Fruit fly (Drosophila melanogaster) whole organism, wandering third instar larva: ENCODE measurements around the gene IKKepsilon.
A peak's percentile ranks its signal among the peaks of the same experiment; 100 is the strongest.

Source experiments
- Abd-B ChIP-seq: fragments of >200 bp; optimal IDR thresholded peaks from 2 replicates; lab custom pipeline; 2017; ENCODE audit warnings: missing biosample characterization, missing genetic modification characterization
- CG32264 ChIP-seq: fragments of 200-800 bp; sonication (Bioruptor generic); optimal IDR thresholded peaks from 2 replicates; lab custom pipeline; 2016; ENCODE audit warnings: missing biosample characterization, missing genetic modification characterization
- CG9705 ChIP-seq: fragments of 200-800 bp; sonication (Bioruptor generic); optimal IDR thresholded peaks from 2 replicates; lab custom pipeline; 2018; ENCODE audit warnings: missing biosample characterization, mild to moderate bottlenecking, missing genetic modification characterization
- CrebA ChIP-seq: fragments of 200-800 bp; sonication (Bioruptor generic); optimal IDR thresholded peaks from 2 replicates; lab custom pipeline; 2016; ENCODE audit warnings: missing biosample characterization, mild to moderate bottlenecking, missing genetic modification characterization, borderline replicate concordance
- Dfd ChIP-seq: fragments of >200 bp; optimal IDR thresholded peaks from 2 replicates; lab custom pipeline; 2017; ENCODE audit warnings: missing biosample characterization, missing genetic modification characterization
- Dif ChIP-seq: fragments of 200-275, 200-300 bp; sonication (Bioruptor generic); optimal IDR thresholded peaks from 2 replicates; lab custom pipeline; 2018; ENCODE audit warnings: missing biosample characterization, missing genetic modification characterization; ENCODE audit not compliant: partially characterized antibody
- GATAd ChIP-seq: sonication (Bioruptor generic); optimal IDR thresholded peaks from 2 replicates; lab custom pipeline; 2016; ENCODE audit warnings: missing biosample characterization, missing genetic modification characterization
- HLH106 ChIP-seq: fragments of 200-800 bp; optimal IDR thresholded peaks from 3 replicates; lab custom pipeline; 2019; ENCODE audit warnings: missing biosample characterization, mild to moderate bottlenecking, missing genetic modification characterization, moderate library complexity
- Hnf4 ChIP-seq: fragments of 200-800 bp; sonication (Bioruptor generic); optimal IDR thresholded peaks from 2 replicates; lab custom pipeline; 2016; ENCODE audit warnings: missing biosample characterization, mild to moderate bottlenecking, missing genetic modification characterization
- Hr78 ChIP-seq: fragments of >200 bp; optimal IDR thresholded peaks from 2 replicates; lab custom pipeline; 2017; ENCODE audit warnings: missing biosample characterization, missing genetic modification characterization
- Hr83 ChIP-seq: fragments of 200-300 bp; sonication (Bioruptor generic); optimal IDR thresholded peaks from 2 replicates; lab custom pipeline; 2016; ENCODE audit warnings: missing biosample characterization, mild to moderate bottlenecking, missing genetic modification characterization, moderate library complexity; ENCODE audit not compliant: poor library complexity, severe bottlenecking
- Jra ChIP-seq: sonication (Bioruptor generic); optimal IDR thresholded peaks from 2 replicates; lab custom pipeline; 2016; ENCODE audit warnings: missing biosample characterization, missing genetic modification characterization
- Mio ChIP-seq: sonication (Bioruptor generic); optimal IDR thresholded peaks from 2 replicates; lab custom pipeline; 2016; ENCODE audit warnings: missing biosample characterization, missing genetic modification characterization
- Myc ChIP-seq: fragments of >200 bp; optimal IDR thresholded peaks from 2 replicates; lab custom pipeline; 2017
- N ChIP-seq: fragments of >200 bp; optimal IDR thresholded peaks from 2 replicates; lab custom pipeline; 2018; ENCODE audit warnings: missing biosample characterization, missing external identifiers, missing genetic modification characterization
- OdsH ChIP-seq: fragments of 200-800 bp; sonication (Bioruptor generic); optimal IDR thresholded peaks from 2 replicates; lab custom pipeline; 2016; ENCODE audit warnings: missing biosample characterization, mild to moderate bottlenecking, missing genetic modification characterization
- Rel ChIP-seq, 2 experiments: fragments of 200-800 bp; sonication (Bioruptor generic) in 1 of 2; optimal IDR thresholded peaks; 2 replicates in 1 of 2; 3 replicates in 1 of 2; lab custom pipeline; 2016 to 2019; ENCODE audit warnings: mild to moderate bottlenecking in 2 of 2, missing biosample characterization in 2 of 2, missing genetic modification characterization in 2 of 2, moderate library complexity in 1 of 2
- Sp1 ChIP-seq: fragments of 200-800 bp; sonication (Bioruptor generic); optimal IDR thresholded peaks from 3 replicates; lab custom pipeline; 2019; ENCODE audit warnings: missing biosample characterization, mild to moderate bottlenecking, missing genetic modification characterization, moderate library complexity
- Vsx2 ChIP-seq: fragments of 200-300, 225-300 bp; sonication (Bioruptor generic); optimal IDR thresholded peaks from 2 replicates; lab custom pipeline; 2018; ENCODE audit warnings: missing biosample characterization, missing genetic modification characterization; ENCODE audit not compliant: partially characterized antibody
- br ChIP-seq: fragments of 200-800 bp; sonication (Bioruptor generic); optimal IDR thresholded peaks from 2 replicates; lab custom pipeline; 2016; ENCODE audit warnings: missing biosample characterization, missing genetic modification characterization
- brk ChIP-seq: fragments of 200-800 bp; sonication (Bioruptor generic); optimal IDR thresholded peaks from 2 replicates; lab custom pipeline; 2016; ENCODE audit warnings: missing biosample characterization, mild to moderate bottlenecking, missing genetic modification characterization
- dl ChIP-seq, 2 experiments: fragments of 175-275, 200-275 bp in 1 of 2; fragments of 200-275 bp in 1 of 2; sonication (Bioruptor generic); optimal IDR thresholded peaks; lab custom pipeline; 2018; ENCODE audit warnings: mild to moderate bottlenecking in 2 of 2, missing biosample characterization in 2 of 2, missing genetic modification characterization in 2 of 2, moderate library complexity in 2 of 2; ENCODE audit not compliant: partially characterized antibody in 2 of 2, insufficient read depth in 1 of 2
- dmrt93B ChIP-seq: fragments of 200-800 bp; sonication (Bioruptor generic); optimal IDR thresholded peaks from 2 replicates; lab custom pipeline; 2018; ENCODE audit warnings: missing biosample characterization, mild to moderate bottlenecking, missing genetic modification characterization
- dsf ChIP-seq: sonication (Bioruptor generic); optimal IDR thresholded peaks from 2 replicates; lab custom pipeline; 2016; ENCODE audit warnings: missing biosample characterization, missing genetic modification characterization, borderline replicate concordance
- ey ChIP-seq: fragments of 200-800 bp; sonication (Bioruptor generic); optimal IDR thresholded peaks from 2 replicates; lab custom pipeline; 2016; ENCODE audit warnings: missing biosample characterization, missing genetic modification characterization
- foxo ChIP-seq, 2 experiments: fragments of 200-800 bp; sonication (Bioruptor generic); optimal IDR thresholded peaks; 2 replicates in 1 of 2; 3 replicates in 1 of 2; lab custom pipeline; 2016 to 2017; ENCODE audit warnings: missing biosample characterization in 2 of 2, missing genetic modification characterization in 2 of 2
- fru ChIP-seq: fragments of 200-800 bp; sonication (Bioruptor generic); optimal IDR thresholded peaks from 3 replicates; lab custom pipeline; 2016; ENCODE audit warnings: missing biosample characterization, mild to moderate bottlenecking, missing genetic modification characterization
- h ChIP-seq: fragments of 200-800 bp; sonication (Bioruptor generic); optimal IDR thresholded peaks from 3 replicates; lab custom pipeline; 2016; ENCODE audit warnings: missing biosample characterization, mild to moderate bottlenecking, missing genetic modification characterization
- jim ChIP-seq: fragments of 175-275, 200-325 bp; sonication (Bioruptor generic); optimal IDR thresholded peaks from 2 replicates; lab custom pipeline; 2016; ENCODE audit warnings: missing biosample characterization, mild to moderate bottlenecking, missing genetic modification characterization
- lola ChIP-seq: fragments of >200 bp; optimal IDR thresholded peaks from 2 replicates; lab custom pipeline; 2017; ENCODE audit warnings: missing biosample characterization, missing genetic modification characterization
- pan ChIP-seq: fragments of >200 bp; optimal IDR thresholded peaks from 2 replicates; lab custom pipeline; 2017
- psq ChIP-seq: fragments of 200-800 bp; sonication (Bioruptor generic); optimal IDR thresholded peaks from 3 replicates; lab custom pipeline; 2017; ENCODE audit warnings: missing biosample characterization, mild to moderate bottlenecking, missing genetic modification characterization, moderate library complexity
- rgr ChIP-seq: fragments of 200-800 bp; sonication (Bioruptor generic); optimal IDR thresholded peaks from 3 replicates; lab custom pipeline; 2016; ENCODE audit warnings: missing biosample characterization, mild to moderate bottlenecking, missing genetic modification characterization
- sage ChIP-seq: fragments of 200-800 bp; sonication (Bioruptor generic); optimal IDR thresholded peaks from 2 replicates; lab custom pipeline; 2016; ENCODE audit warnings: missing biosample characterization, mild to moderate bottlenecking, missing genetic modification characterization
- sv ChIP-seq: fragments of 200-800 bp; sonication (Bioruptor generic); optimal IDR thresholded peaks from 3 replicates; lab custom pipeline; 2016; ENCODE audit warnings: missing biosample characterization, missing genetic modification characterization
- tai ChIP-seq: sonication (Bioruptor generic); optimal IDR thresholded peaks from 2 replicates; lab custom pipeline; 2016; ENCODE audit warnings: missing biosample characterization, missing genetic modification characterization
- usp ChIP-seq: fragments of >200 bp; optimal IDR thresholded peaks from 2 replicates; lab custom pipeline; 2017; ENCODE audit warnings: missing biosample characterization, missing genetic modification characterization
- woc ChIP-seq: sonication (Bioruptor generic); optimal IDR thresholded peaks from 2 replicates; lab custom pipeline; 2016; ENCODE audit warnings: missing biosample characterization, mild to moderate bottlenecking, missing genetic modification characterization

The IKKepsilon gene

DNA sequence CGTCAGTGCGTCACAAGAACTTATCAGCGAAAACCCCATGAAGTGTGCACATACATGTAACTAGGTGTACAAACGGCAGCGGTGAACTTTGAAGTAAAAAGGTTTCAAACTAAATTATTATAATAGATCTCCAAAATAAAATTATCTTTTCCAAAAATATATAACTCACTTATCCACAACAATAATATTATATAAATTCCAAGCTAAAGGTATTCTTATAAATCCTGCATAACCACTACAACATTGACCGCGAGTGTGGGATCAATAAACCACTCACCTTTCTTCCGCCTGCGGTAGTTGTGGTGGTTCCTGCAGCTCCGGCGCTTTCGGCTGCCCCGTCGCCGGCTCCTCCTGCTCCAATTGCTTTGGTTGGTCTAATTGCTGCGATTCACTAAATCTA lies 1.1 kb upstream of the IKKepsilon start:
- no peak for TF ChIP-seq GATAd (GFP tag; lab: Kevin White, UChicago)

DNA sequence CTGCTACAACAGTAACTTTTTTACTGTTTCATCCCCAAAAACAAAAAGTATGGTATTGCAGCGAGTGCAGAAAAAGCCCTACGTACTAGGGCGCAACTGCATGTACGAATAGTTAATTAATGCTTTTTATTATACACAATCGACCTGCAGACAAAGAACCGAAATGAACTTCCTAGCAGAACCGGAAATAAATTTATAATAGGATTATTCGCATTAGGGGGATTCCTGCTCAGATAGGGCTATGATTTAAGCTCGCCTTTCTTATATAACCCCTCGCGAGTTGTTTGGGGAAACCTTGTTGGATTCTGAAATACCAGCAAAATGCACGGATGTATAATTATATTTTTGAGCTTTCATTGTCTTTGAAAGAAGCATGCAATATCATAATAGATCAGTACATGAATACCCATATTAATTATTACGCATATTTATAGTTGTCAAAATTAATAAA lies 5.8 kb downstream of the IKKepsilon start, which contains the start of gene Cen:
Gene Cen (minus strand): TSS at position 199 of the 451 bp plus-strand sequence.
- no peak for TF ChIP-seq CG32264
- no peak for TF ChIP-seq Mio (GFP tag; lab: Kevin White, UChicago)
- no peak for TF ChIP-seq dl (GFP tag; optimal IDR thresholded peaks at IDR 0.05; lab: Kevin White, UChicago; ENCODE audit: insufficient read depth in 1 of 2, partially characterized antibody in 2 of 2)
- peak; percentile 57 for TF ChIP-seq ey (GFP tag; lab: Kevin White, UChicago)
- TF ChIP-seq Dfd (GFP tag; lab: Kevin White, UChicago): no peak
- TF ChIP-seq Hnf4: peak; percentile 57
- TF ChIP-seq CrebA (GFP tag; lab: Kevin White, UChicago): no peak
- no peak for TF ChIP-seq h (GFP tag; lab: Kevin White, UChicago)
- TF ChIP-seq dsf (GFP tag; lab: Kevin White, UChicago): no peak
- peak in 1 of 2 experiments; percentile 65 for TF ChIP-seq foxo (GFP tag; optimal IDR thresholded peaks at IDR 0.05; lab: Kevin White, UChicago)
- TF ChIP-seq fru: no peak
- TF ChIP-seq jim (GFP tag; lab: Kevin White, UChicago): no peak
- TF ChIP-seq Abd-B: no peak
- peak; percentile 55 for TF ChIP-seq rgr (GFP tag; lab: Kevin White, UChicago)
- TF ChIP-seq GATAd (GFP tag; lab: Kevin White, UChicago): peak; percentile 28
- no peak for TF ChIP-seq sv (GFP tag; lab: Kevin White, UChicago)
- no peak for TF ChIP-seq Vsx2 (GFP tag; lab: Kevin White, UChicago)
- TF ChIP-seq psq: peak; percentile 51
- TF ChIP-seq OdsH (GFP tag; lab: Kevin White, UChicago): no peak
- no peak for TF ChIP-seq lola
- TF ChIP-seq pan: no peak
- no peak for TF ChIP-seq brk
- TF ChIP-seq CG9705 (GFP tag; lab: Kevin White, UChicago): no peak
- TF ChIP-seq dmrt93B (GFP tag; lab: Kevin White, UChicago): no peak
- TF ChIP-seq woc (GFP tag; lab: Kevin White, UChicago): no peak
- no peak for TF ChIP-seq Dif (GFP tag; lab: Kevin White, UChicago)
- TF ChIP-seq N (GFP tag; lab: Kevin White, UChicago): no peak
- no peak for TF ChIP-seq Hr78 (GFP tag; lab: Kevin White, UChicago)
- no peak for TF ChIP-seq tai
- no peak for TF ChIP-seq Myc (lab: Kevin White, UChicago)
- no peak for TF ChIP-seq br (GFP tag; lab: Kevin White, UChicago)
- peak; percentile 13 for TF ChIP-seq Jra
- no peak for TF ChIP-seq Sp1 (GFP tag; lab: Kevin White, UChicago)
- TF ChIP-seq sage (GFP tag; lab: Kevin White, UChicago): peak; percentile 43
- TF ChIP-seq Rel (GFP tag; optimal IDR thresholded peaks at IDR 0.05; lab: Kevin White, UChicago): no peak
- no peak for TF ChIP-seq Rel (tag; optimal IDR thresholded peaks at IDR 0.05; lab: Kevin White, UChicago)
- no peak for TF ChIP-seq usp (GFP tag; lab: Kevin White, UChicago)
- TF ChIP-seq HLH106 (tag; lab: Kevin White, UChicago): peak; percentile 50
- peak; percentile 5 for TF ChIP-seq Hr83

DNA sequence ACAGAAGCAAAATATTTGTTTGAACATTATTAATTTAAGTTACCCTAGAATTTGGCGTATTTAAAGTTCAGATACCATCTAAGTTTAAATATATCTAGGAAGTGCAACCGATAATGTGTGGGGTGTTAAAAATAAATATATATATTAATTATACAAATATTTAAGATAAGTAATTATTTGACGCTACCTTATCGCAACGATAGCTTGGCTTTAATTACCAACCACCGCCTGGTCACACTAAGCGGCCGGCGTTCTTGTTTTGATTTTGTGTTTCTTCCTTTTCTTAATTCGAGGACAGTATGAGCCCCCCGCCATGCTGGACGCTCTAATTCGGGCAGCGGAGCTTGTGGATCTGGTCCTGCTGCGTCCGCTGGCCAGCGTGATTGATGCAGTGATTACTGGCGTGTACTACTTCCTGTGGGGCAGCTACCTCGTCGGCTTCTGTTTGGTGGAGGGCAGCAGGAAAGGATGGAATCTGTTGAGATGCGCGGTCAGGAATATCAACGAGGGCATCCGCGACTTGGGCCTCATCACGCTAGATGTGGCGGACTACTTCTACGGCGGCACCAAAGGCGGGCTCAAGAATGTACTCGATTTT lies 6.4 kb downstream of the IKKepsilon start, which contains the start of gene CG2617:
Gene CG2617 (plus strand): TSS at position 233 of the 598 bp plus-strand sequence.
- TF ChIP-seq psq (peak; percentile 26), Hr78 (GFP tag; lab: Kevin White, UChicago) (no peak)
- TF ChIP-seq, all 38 proteins: peak for 1
